Worm (Caenorhabditis elegans): ENCODE data around the gene elmd-1.

- TF ChIP-seq W03F9.2 (tag; optimal IDR thresholded peaks at IDR 0.05) = peak; percentile 54
- no peak for TF ChIP-seq dao-5 (tag; optimal IDR thresholded peaks at IDR 0.05)
- TF ChIP-seq him-1 (tag; optimal IDR thresholded peaks at IDR 0.05) = no peak
Observed at ce11 chrIII:3390144-3390543, 425 bp downstream of the elmd-1 start.

Measured in whole organism, L4/young adult.